Fruit fly (Drosophila melanogaster) whole organism, embryonic: ENCODE measurements around the gene brat.

ENCODE experiments used
- Ada2b ChIP-seq: fragments of 200-800 bp; sonication (Bioruptor generic); IDR thresholded peaks from 2 replicates; pipeline ENCODE4 v1.3.6; 2022; ENCODE audit warnings: missing biosample characterization, missing genetic modification characterization
- Aef1 ChIP-seq: fragments of 200-800 bp; sonication (Bioruptor generic); IDR thresholded peaks from 3 replicates; pipeline ENCODE4 v1.3.6; 2022; ENCODE audit warnings: missing biosample characterization, missing genetic modification characterization
- Bgb ChIP-seq: fragments of 200-800 bp; sonication (Bioruptor generic); IDR thresholded peaks from 2 replicates; pipeline ENCODE4 v1.3.6; 2022; ENCODE audit warnings: missing biosample characterization, missing genetic modification characterization; ENCODE audit not compliant: partially characterized antibody
- CG10321 ChIP-seq: fragments of 200-800 bp; sonication (Bioruptor generic); IDR thresholded peaks from 2 replicates; pipeline ENCODE4 v1.3.6; 2022; ENCODE audit warnings: missing biosample characterization, missing genetic modification characterization
- CG11695 ChIP-seq: fragments of 200-800 bp; sonication (Bioruptor generic); IDR thresholded peaks from 3 replicates; pipeline ENCODE4 v1.3.6; 2022; ENCODE audit warnings: missing biosample characterization, missing genetic modification characterization
- CG12219 ChIP-seq: fragments of 200-800 bp; sonication (Bioruptor generic); optimal IDR thresholded peaks from 3 replicates; lab custom pipeline; 2018; ENCODE audit warnings: missing biosample characterization, mild to moderate bottlenecking, missing genetic modification characterization
- CG13287 ChIP-seq: fragments of 200-800 bp; sonication (Bioruptor generic); IDR thresholded peaks from 2 replicates; pipeline ENCODE4 v1.3.6; 2022; ENCODE audit warnings: missing biosample characterization, missing genetic modification characterization; ENCODE audit not compliant: partially characterized antibody
- CG13894 ChIP-seq: fragments of 200-800 bp; sonication (Bioruptor generic); optimal IDR thresholded peaks from 3 replicates; lab custom pipeline; 2018; ENCODE audit warnings: missing biosample characterization, mild to moderate bottlenecking, missing genetic modification characterization, moderate library complexity
- CG14860 ChIP-seq: fragments of 200-800 bp; sonication (Bioruptor generic); IDR thresholded peaks from 3 replicates; pipeline ENCODE4 v1.3.6; 2022; ENCODE audit warnings: missing biosample characterization, missing genetic modification characterization; ENCODE audit not compliant: partially characterized antibody
- CG15479 ChIP-seq: fragments of 200-800 bp; sonication (Bioruptor generic); optimal IDR thresholded peaks from 3 replicates; lab custom pipeline; 2019; ENCODE audit warnings: missing biosample characterization, mild to moderate bottlenecking, missing genetic modification characterization, moderate library complexity
- CG15601 ChIP-seq: fragments of 200-800 bp; sonication (Bioruptor generic); optimal IDR thresholded peaks from 3 replicates; lab custom pipeline; 2019; ENCODE audit warnings: missing biosample characterization, mild to moderate bottlenecking, missing genetic modification characterization, moderate library complexity
- CG17568 ChIP-seq: fragments of 200-800 bp; sonication (Bioruptor generic); optimal IDR thresholded peaks from 2 replicates; lab custom pipeline; 2018; ENCODE audit warnings: missing biosample characterization, mild to moderate bottlenecking, missing genetic modification characterization, moderate library complexity
- CG17612 ChIP-seq: fragments of 200-800 bp; sonication (Bioruptor generic); IDR thresholded peaks from 2 replicates; pipeline ENCODE4 v1.3.6; 2022; ENCODE audit warnings: missing biosample characterization, missing genetic modification characterization
- CG17829 ChIP-seq: fragments of 200-800 bp; optimal IDR thresholded peaks from 2 replicates; lab custom pipeline; 2019; ENCODE audit warnings: missing biosample characterization, mild to moderate bottlenecking, missing genetic modification characterization, moderate library complexity
- CG42726 ChIP-seq: fragments of 200-800 bp; sonication (Bioruptor generic); IDR thresholded peaks from 2 replicates; pipeline ENCODE4 v1.3.6; 2022; ENCODE audit warnings: missing biosample characterization, missing genetic modification characterization; ENCODE audit not compliant: partially characterized antibody
- CG5180 ChIP-seq: fragments of 200-800 bp; sonication (Bioruptor generic); optimal IDR thresholded peaks from 3 replicates; lab custom pipeline; 2017; ENCODE audit warnings: missing biosample characterization, missing genetic modification characterization, mild to moderate bottlenecking, moderate library complexity, missing genetic modification reagents
- CG6175 ChIP-seq: fragments of 200-800 bp; sonication (Bioruptor generic); IDR thresholded peaks from 3 replicates; pipeline ENCODE4 v1.3.6; 2022; ENCODE audit warnings: missing biosample characterization, missing genetic modification characterization
- CG7963 ChIP-seq: fragments of 200-800 bp; sonication (Bioruptor generic); IDR thresholded peaks from 3 replicates; pipeline ENCODE4 v1.3.6; 2022; ENCODE audit warnings: missing biosample characterization, missing genetic modification characterization; ENCODE audit not compliant: partially characterized antibody
- CG8290 ChIP-seq, 3 experiments: fragments of 200-800 bp; sonication (Bioruptor generic); optimal IDR thresholded peaks; 2 replicates each; lab custom pipeline; 2016 to 2019; ENCODE audit warnings: missing biosample characterization in 3 of 3, missing genetic modification characterization in 3 of 3, mild to moderate bottlenecking in 2 of 3, moderate library complexity in 1 of 3
- CG8924 ChIP-seq: fragments of 200-800 bp; optimal IDR thresholded peaks from 3 replicates; lab custom pipeline; 2019; ENCODE audit warnings: missing biosample characterization, mild to moderate bottlenecking, missing genetic modification characterization, moderate library complexity
- CG9437 ChIP-seq: fragments of 200-800 bp; sonication (Bioruptor generic); optimal IDR thresholded peaks from 2 replicates; lab custom pipeline; 2018; ENCODE audit warnings: missing biosample characterization, mild to moderate bottlenecking, missing genetic modification characterization
- CG9932 ChIP-seq: fragments of 200-800 bp; sonication (Bioruptor generic); IDR thresholded peaks from 2 replicates; pipeline ENCODE4 v1.3.6; 2022; ENCODE audit warnings: missing biosample characterization, missing genetic modification characterization
- CTCF ChIP-seq: fragments of 200-800 bp; sonication (Bioruptor generic); optimal IDR thresholded peaks from 2 replicates; lab custom pipeline; 2017; ENCODE audit warnings: missing biosample characterization, mild to moderate bottlenecking, missing genetic modification characterization, moderate library complexity
- Deaf1 ChIP-seq: fragments of 200-800 bp; optimal IDR thresholded peaks from 3 replicates; lab custom pipeline; 2019; ENCODE audit warnings: missing biosample characterization, mild to moderate bottlenecking, missing genetic modification characterization, moderate library complexity
- Dek ChIP-seq: fragments of 200-800 bp; sonication (Bioruptor generic); optimal IDR thresholded peaks from 3 replicates; lab custom pipeline; 2019; ENCODE audit warnings: missing biosample characterization, mild to moderate bottlenecking, missing genetic modification characterization, moderate library complexity
- ERR ChIP-seq: fragments of 200-800 bp; sonication (Bioruptor generic); optimal IDR thresholded peaks from 2 replicates; lab custom pipeline; 2016; ENCODE audit warnings: missing biosample characterization, missing genetic modification characterization
- HmgZ ChIP-seq: fragments of 200-800 bp; sonication (Bioruptor generic); optimal IDR thresholded peaks from 2 replicates; lab custom pipeline; 2018; ENCODE audit warnings: missing biosample characterization, mild to moderate bottlenecking, missing genetic modification characterization
- Med ChIP-seq: fragments of 200-800 bp; sonication (Bioruptor generic); peaks from one replicate; lab custom pipeline; 2016; ENCODE audit warnings: missing biosample characterization, missing genetic modification characterization, mild to moderate bottlenecking, inconsistent platforms, moderate library complexity
- Opbp ChIP-seq: fragments of 200-800 bp; sonication (Bioruptor generic); IDR thresholded peaks from 3 replicates; pipeline ENCODE4 v1.3.6; 2022; ENCODE audit warnings: missing biosample characterization, missing genetic modification characterization; ENCODE audit not compliant: partially characterized antibody
- Scr ChIP-seq: fragments of 200-800 bp; sonication (Bioruptor generic); IDR thresholded peaks from 2 replicates; pipeline ENCODE4 v1.3.6; 2022; ENCODE audit warnings: missing biosample characterization, missing genetic modification characterization; ENCODE audit not compliant: partially characterized antibody
- abd-A ChIP-seq: fragments of 200-800 bp; sonication (Bioruptor generic); optimal IDR thresholded peaks from 3 replicates; lab custom pipeline; 2019; ENCODE audit warnings: missing biosample characterization, mild to moderate bottlenecking, missing genetic modification characterization, moderate library complexity
- az2 ChIP-seq: fragments of 200-800 bp; sonication (Bioruptor generic); optimal IDR thresholded peaks from 3 replicates; lab custom pipeline; 2016; ENCODE audit warnings: missing biosample characterization, missing genetic modification characterization
- chinmo ChIP-seq: fragments of 200-800 bp; sonication (Bioruptor generic); IDR thresholded peaks from 4 replicates; pipeline ENCODE4 v1.3.6; 2022; ENCODE audit warnings: missing biosample characterization, missing genetic modification characterization; ENCODE audit not compliant: partially characterized antibody
- disco-r ChIP-seq: fragments of 200-800 bp; sonication (Bioruptor generic); optimal IDR thresholded peaks from 2 replicates; lab custom pipeline; 2016; ENCODE audit warnings: missing biosample characterization, missing genetic modification characterization
- ftz-f1 ChIP-seq: fragments of 200-800 bp; sonication (Bioruptor generic); optimal IDR thresholded peaks from 2 replicates; lab custom pipeline; 2016; ENCODE audit warnings: missing biosample characterization, missing genetic modification characterization
- lola ChIP-seq, 3 experiments: fragments of >200 bp in 2 of 3; fragments of 200-800 bp in 1 of 3; sonication (Bioruptor generic) in 1 of 3; optimal IDR thresholded peaks; 2 replicates each; lab custom pipeline; 2017 to 2019; ENCODE audit warnings: missing biosample characterization in 3 of 3, missing genetic modification characterization in 3 of 3, mild to moderate bottlenecking in 1 of 3, moderate library complexity in 1 of 3
- nom ChIP-seq: fragments of 200-800 bp; sonication (Bioruptor generic); optimal IDR thresholded peaks from 2 replicates; lab custom pipeline; 2017; ENCODE audit warnings: missing biosample characterization, missing genetic modification characterization, mild to moderate bottlenecking, moderate library complexity, missing genetic modification reagents
- oc ChIP-seq: fragments of 200-800 bp; sonication (Bioruptor generic); optimal IDR thresholded peaks from 2 replicates; lab custom pipeline; 2018; ENCODE audit warnings: missing biosample characterization, mild to moderate bottlenecking, missing genetic modification characterization, moderate library complexity
- row ChIP-seq: fragments of 200-800 bp; sonication (Bioruptor generic); IDR thresholded peaks from 3 replicates; pipeline ENCODE4 v1.3.6; 2022; ENCODE audit warnings: missing biosample characterization, missing genetic modification characterization
- sens ChIP-seq: fragments of 200-800 bp; sonication (Bioruptor generic); peaks from one replicate; lab custom pipeline; 2016; ENCODE audit warnings: missing biosample characterization, missing genetic modification characterization
- slp2 ChIP-seq: fragments of 200-800 bp; sonication (Bioruptor generic); optimal IDR thresholded peaks from 2 replicates; lab custom pipeline; 2016; ENCODE audit warnings: missing biosample characterization, missing genetic modification characterization
- sr ChIP-seq: fragments of 200-800 bp; sonication (Bioruptor generic); IDR thresholded peaks from 3 replicates; pipeline ENCODE4 v1.3.6; 2022; ENCODE audit warnings: missing biosample characterization, missing genetic modification characterization
- sug ChIP-seq: fragments of 200-800 bp; optimal IDR thresholded peaks from 2 replicates; lab custom pipeline; 2019; ENCODE audit warnings: missing biosample characterization, mild to moderate bottlenecking, missing genetic modification characterization, moderate library complexity
- tna ChIP-seq: fragments of 200-800 bp; sonication (Bioruptor generic); IDR thresholded peaks from 2 replicates; pipeline ENCODE4 v1.3.6; 2022; ENCODE audit warnings: missing biosample characterization, missing genetic modification characterization; ENCODE audit not compliant: partially characterized antibody
- tup ChIP-seq: fragments of 200-800 bp; sonication (Bioruptor generic); optimal IDR thresholded peaks from 2 replicates; lab custom pipeline; 2016; ENCODE audit warnings: missing biosample characterization, mild to moderate bottlenecking, missing genetic modification characterization, moderate library complexity
- vvl ChIP-seq: fragments of 200-800 bp; sonication (Bioruptor generic); IDR thresholded peaks from 2 replicates; pipeline ENCODE4 v1.3.6; 2022; ENCODE audit warnings: missing biosample characterization, missing genetic modification characterization

brat gene

DNA sequence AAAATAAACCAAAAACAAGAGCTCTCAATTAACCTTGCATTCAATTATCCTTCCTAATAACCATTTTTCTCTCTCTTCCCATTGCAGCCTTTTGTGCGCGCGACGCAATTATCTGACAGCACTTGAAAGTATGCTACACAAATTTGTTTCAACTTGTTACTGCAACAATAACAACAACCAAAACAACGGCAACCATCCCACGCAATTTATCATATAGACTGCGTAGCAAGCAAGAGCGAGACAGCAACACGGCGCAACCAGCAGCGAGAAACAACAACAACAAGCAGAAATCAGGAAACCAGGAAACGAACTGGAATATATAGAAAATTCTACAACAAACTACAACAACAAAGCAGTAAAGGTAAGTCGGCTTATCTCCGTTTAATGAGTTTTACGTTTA, 32.4 kb downstream of the brat start (continued):
- peak; percentile 11 for TF ChIP-seq Dek (tag; lab: Kevin White, UChicago)
- TF ChIP-seq Ada2b (GFP tag; lab: Robert Waterston, UW): 0 out of 2 replicates have a peak, but pooled peaks have one; percentile 10
- no peak for TF ChIP-seq Deaf1 (tag; lab: Kevin White, UChicago)
- TF ChIP-seq CG7963 (GFP tag; lab: Robert Waterston, UW): no peak
- TF ChIP-seq ERR (GFP tag; lab: Kevin White, UChicago): no peak
- TF ChIP-seq chinmo (GFP tag; lab: Robert Waterston, UW): peak; percentile 78; the same call in 2 of the 4 replicates
- TF ChIP-seq ftz-f1: peak; percentile 41
- no peak for TF ChIP-seq CG9932
- TF ChIP-seq disco-r (GFP tag; lab: Kevin White, UChicago): no peak
- peak in 1 of 3 experiments; percentile 67 for TF ChIP-seq lola (GFP tag; optimal IDR thresholded peaks at IDR 0.05; lab: Kevin White, UChicago)
- no peak for TF ChIP-seq CG14860 (GFP tag; lab: Robert Waterston, UW)
- peak; percentile 94 for TF ChIP-seq CG15479 (GFP tag; lab: Kevin White, UChicago)
- peak; percentile 2; the same call in 1 of the 2 replicates for TF ChIP-seq tna (GFP tag; lab: Robert Waterston, UW)
- TF ChIP-seq abd-A (tag; lab: Kevin White, UChicago): peak; percentile 8
- peak; percentile 43; the same call in 1 of the 2 replicates for TF ChIP-seq CG13287 (GFP tag; lab: Robert Waterston, UW)
- TF ChIP-seq nom (GFP tag; lab: Kevin White, UChicago): peak; percentile 21
- TF ChIP-seq Scr: 0 out of 2 replicates have a peak, but pooled peaks have one; percentile 19
- TF ChIP-seq Med (GFP tag; lab: Kevin White, UChicago): peak; percentile 59
- TF ChIP-seq CG11695: 0 out of 3 replicates have a peak, but pooled peaks have one; percentile 11
- peak; percentile 7 for TF ChIP-seq CG17829 (tag; lab: Kevin White, UChicago)
- TF ChIP-seq sens (GFP tag; lab: Kevin White, UChicago): peak; percentile 78
- TF ChIP-seq CG17612: peak; percentile 6; the same call in 1 of the 2 replicates
- peak; percentile 75 for TF ChIP-seq slp2 (GFP tag; lab: Kevin White, UChicago)
- TF ChIP-seq sug (tag; lab: Kevin White, UChicago): peak; percentile 22
- TF ChIP-seq CG8290 (GFP tag; optimal IDR thresholded peaks at IDR 0.05; lab: Kevin White, UChicago): no peak
- peak in 1 of 2 experiments; percentile 61 for TF ChIP-seq CG8290 (tag; optimal IDR thresholded peaks at IDR 0.05; lab: Kevin White, UChicago)
- TF ChIP-seq CG13894: no peak
- no peak for TF ChIP-seq tup
- TF ChIP-seq Aef1 (GFP tag; lab: Robert Waterston, UW): peak; percentile 61; the same call in 2 of the 3 replicates
- peak; percentile 58 for TF ChIP-seq oc (tag; lab: Kevin White, UChicago)
- peak; percentile 12 for TF ChIP-seq CG8924 (tag; lab: Kevin White, UChicago)
- TF ChIP-seq CG15601 (tag; lab: Kevin White, UChicago): peak; percentile 94
- peak; percentile 74 for TF ChIP-seq CG17568 (GFP tag; lab: Kevin White, UChicago)
- TF ChIP-seq CTCF (GFP tag; lab: Kevin White, UChicago): peak; percentile 17
- TF ChIP-seq Bgb (GFP tag; lab: Robert Waterston, UW): peak; percentile 17; the same call in 1 of the 2 replicates
- TF ChIP-seq sr: peak; percentile 100
- TF ChIP-seq Opbp (GFP tag; lab: Robert Waterston, UW): no peak
- TF ChIP-seq CG12219: peak; percentile 14
- peak; percentile 26; the same call in 1 of the 2 replicates for TF ChIP-seq vvl
- TF ChIP-seq CG5180: peak; percentile 68
- no peak for TF ChIP-seq az2 (GFP tag; lab: Kevin White, UChicago)
- peak; percentile 5 for TF ChIP-seq CG9437 (GFP tag; lab: Kevin White, UChicago)
- TF ChIP-seq CG6175 (GFP tag; lab: Robert Waterston, UW): peak; percentile 59; the same call in 2 of the 3 replicates
- peak; percentile 85 for TF ChIP-seq CG10321
- TF ChIP-seq HmgZ (tag; lab: Kevin White, UChicago): peak; percentile 59
- TF ChIP-seq row (GFP tag; lab: Robert Waterston, UW): no peak
- TF ChIP-seq CG42726 (GFP tag; lab: Robert Waterston, UW): 0 out of 2 replicates have a peak, but pooled peaks have one; percentile 5
